Fruit fly (Drosophila melanogaster) whole organism, adult: Measurements from ENCODE around the gene CG33203.

Experiments
- CG7101 ChIP-seq: fragments of 200-800 bp; sonication (Bioruptor generic); optimal IDR thresholded peaks from 2 replicates; lab custom pipeline; 2018; ENCODE audit warnings: missing biosample characterization, mild to moderate bottlenecking, missing genetic modification characterization, moderate library complexity
- bab1 ChIP-seq: fragments of 200-800 bp; sonication (Bioruptor generic); optimal IDR thresholded peaks from 3 replicates; lab custom pipeline; 2019; ENCODE audit warnings: missing biosample characterization, mild to moderate bottlenecking, missing genetic modification characterization, moderate library complexity

DNA sequence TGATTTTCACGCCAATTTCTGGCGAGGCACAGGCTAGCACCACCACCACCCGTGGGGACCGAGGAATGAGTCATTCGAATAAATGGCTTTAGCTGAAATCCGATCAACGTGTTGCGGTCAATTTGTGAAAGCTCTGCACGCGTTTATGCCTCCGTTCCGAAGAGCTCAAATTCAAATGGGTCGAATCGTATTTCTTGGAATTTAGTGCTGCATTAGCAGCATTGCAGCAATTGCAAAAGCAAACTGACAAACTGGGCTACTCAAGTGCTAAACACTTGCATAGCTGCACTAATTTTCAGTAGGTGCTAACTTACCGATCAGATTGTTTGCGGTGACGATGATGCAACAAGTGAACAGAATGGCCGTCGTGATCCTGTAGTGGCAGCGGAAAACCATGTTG is 30.7 kb downstream of the CG33203 start:
- TF ChIP-seq bab1 (GFP tag; lab: Kevin White, UChicago), result no peak
- TF ChIP-seq CG7101 (tag; lab: Kevin White, UChicago), result no peak
